Worm (Caenorhabditis elegans): ENCODE results near the gene mlt-3.

- TF ChIP-seq dao-5 (tag; optimal IDR thresholded peaks at IDR 0.05) = no peak
- TF ChIP-seq W03F9.2 (tag; optimal IDR thresholded peaks at IDR 0.05) = no peak
- no peak for TF ChIP-seq him-1 (tag; optimal IDR thresholded peaks at IDR 0.05)
These were observed 9.1 kb upstream of the mlt-3 start, which contains the start of gene sre-16 for ce11 chrIV:12236011-12236410.

All from whole organism, L4/young adult.